Worm (Caenorhabditis elegans) whole organism, early embryonic: Measurements from ENCODE around the gene algn-2.

Experiments used
- ama-1 ChIP-seq: fragments of 150-350 bp; optimal IDR thresholded peaks from 2 replicates; lab custom pipeline; 2014
- flt-1 ChIP-seq: fragments of 200-800 bp; sonication (Bioruptor generic); IDR thresholded peaks from 2 replicates; pipeline ENCODE4 v1.3.6; 2022; ENCODE audit warnings: missing genetic modification characterization, missing compliant biosample characterization
- hmbx-1 ChIP-seq: sonication (generic microtip); optimal IDR thresholded peaks from 2 replicates; lab custom pipeline; 2016; ENCODE audit warnings: mild to moderate bottlenecking, missing genetic modification characterization, missing compliant biosample characterization

- TF ChIP-seq flt-1 (GFP tag; lab: Robert Waterston, UW): no peak
- no peak for TF ChIP-seq ama-1 (lab: Kevin White, UChicago)
- no peak for TF ChIP-seq hmbx-1 (tag; lab: Kevin White, UChicago)
These were observed at the start of gene algn-2 for ce11 chrII:5374967-5375366.
